Worm (Caenorhabditis elegans) whole organism, L3 larva: Measurements from ENCODE around the gene syx-2.

Source experiments
- R02D3.7 ChIP-seq: fragments of 150-350 bp; optimal IDR thresholded peaks from 2 replicates; lab custom pipeline; 2014; ENCODE audit warnings: missing biosample characterization, missing genetic modification characterization
- aly-2 ChIP-seq: fragments of 150-350 bp; optimal IDR thresholded peaks from 2 replicates; lab custom pipeline; 2014; ENCODE audit warnings: missing biosample characterization, missing genetic modification characterization
- ama-1 ChIP-seq: fragments of 150-350 bp; optimal IDR thresholded peaks from 2 replicates; lab custom pipeline; 2018
- ceh-16 ChIP-seq: sonication (generic microtip); optimal IDR thresholded peaks from 2 replicates; lab custom pipeline; 2017; ENCODE audit warnings: missing biosample characterization, missing genetic modification characterization
- ceh-28 ChIP-seq: fragments of 150-350 bp; optimal IDR thresholded peaks from 2 replicates; lab custom pipeline; 2014; ENCODE audit warnings: missing biosample characterization, missing genetic modification reagents, missing genetic modification characterization
- ceh-82 ChIP-seq: fragments of 150-350 bp; optimal IDR thresholded peaks from 2 replicates; lab custom pipeline; 2014; ENCODE audit warnings: missing biosample characterization, missing genetic modification characterization
- ceh-9 ChIP-seq: sonication (generic microtip); optimal IDR thresholded peaks from 2 replicates; lab custom pipeline; 2018; ENCODE audit warnings: missing biosample characterization, missing genetic modification characterization
- egl-27 ChIP-seq: sonication (generic microtip); optimal IDR thresholded peaks from 4 replicates; lab custom pipeline; 2017; ENCODE audit warnings: missing biosample characterization, missing genetic modification reagents, missing genetic modification characterization
- egl-5 ChIP-seq: fragments of 150-350 bp; optimal IDR thresholded peaks from 2 replicates; lab custom pipeline; 2017; ENCODE audit warnings: missing biosample characterization, missing genetic modification reagents, missing genetic modification characterization, inconsistent platforms
- elt-1 ChIP-seq: fragments of 150-350 bp; optimal IDR thresholded peaks from 2 replicates; lab custom pipeline; 2014; ENCODE audit warnings: missing biosample characterization, missing genetic modification characterization
- elt-2 ChIP-seq: sonication (generic microtip); optimal IDR thresholded peaks from 2 replicates; lab custom pipeline; 2016; ENCODE audit warnings: missing genetic modification reagents, mild to moderate bottlenecking, missing genetic modification characterization, missing compliant biosample characterization
- elt-3 ChIP-seq, 3 experiments: fragments of 150-350 bp in 1 of 3; sonication (generic microtip) in 2 of 3; optimal IDR thresholded peaks; 2 replicates in 2 of 3; 4 replicates in 1 of 3; lab custom pipeline; 2014 to 2017; ENCODE audit warnings: missing biosample characterization in 3 of 3, missing genetic modification characterization in 3 of 3
- eor-1 ChIP-seq, 2 experiments: fragments of 150-350 bp; optimal IDR thresholded peaks; 2 replicates each; lab custom pipeline; 2014 to 2018; ENCODE audit warnings: missing biosample characterization in 2 of 2, missing genetic modification characterization in 2 of 2
- fkh-2 ChIP-seq: fragments of 150-350 bp; optimal IDR thresholded peaks from 2 replicates; lab custom pipeline; 2014; ENCODE audit warnings: missing biosample characterization, missing genetic modification reagents, missing genetic modification characterization
- fos-1 ChIP-seq: fragments of 150-350 bp; optimal IDR thresholded peaks from 2 replicates; lab custom pipeline; 2014; ENCODE audit warnings: missing biosample characterization, missing genetic modification characterization
- hmg-11 ChIP-seq: sonication (generic microtip); optimal IDR thresholded peaks from 2 replicates; lab custom pipeline; 2016; ENCODE audit warnings: missing genetic modification characterization, missing compliant biosample characterization
- jun-1 ChIP-seq: fragments of 150-350 bp; optimal IDR thresholded peaks from 2 replicates; lab custom pipeline; 2014; ENCODE audit warnings: missing biosample characterization, missing genetic modification reagents, missing genetic modification characterization
- lin-15B ChIP-seq: fragments of 150-350 bp; optimal IDR thresholded peaks from 2 replicates; lab custom pipeline; 2014; ENCODE audit warnings: missing biosample characterization, missing genetic modification characterization
- lin-39 ChIP-seq: fragments of 150-350 bp; optimal IDR thresholded peaks from 2 replicates; lab custom pipeline; 2018; ENCODE audit warnings: missing biosample characterization, missing genetic modification reagents, missing genetic modification characterization
- lsy-12 ChIP-seq: sonication (generic microtip); optimal IDR thresholded peaks from 2 replicates; lab custom pipeline; 2016; ENCODE audit warnings: mild to moderate bottlenecking, missing genetic modification characterization, missing compliant biosample characterization
- mdl-1 ChIP-seq: fragments of 150-350 bp; optimal IDR thresholded peaks from 2 replicates; lab custom pipeline; 2014; ENCODE audit warnings: missing biosample characterization, missing genetic modification characterization
- nfya-1 ChIP-seq: sonication (generic microtip); optimal IDR thresholded peaks from 2 replicates; lab custom pipeline; 2017; ENCODE audit warnings: missing genetic modification characterization, mild to moderate bottlenecking, missing compliant biosample characterization, antibody characterized with exemption, moderate library complexity; ENCODE audit not compliant: insufficient read depth
- nhr-11 ChIP-seq: fragments of 150-350 bp; optimal IDR thresholded peaks from 2 replicates; lab custom pipeline; 2014; ENCODE audit warnings: missing biosample characterization, missing genetic modification characterization
- nhr-23 ChIP-seq: fragments of 150-350 bp; optimal IDR thresholded peaks from 2 replicates; lab custom pipeline; 2014; ENCODE audit warnings: missing biosample characterization, missing genetic modification reagents, missing genetic modification characterization
- nhr-25 ChIP-seq: sonication (generic microtip); optimal IDR thresholded peaks from 2 replicates; lab custom pipeline; 2017; ENCODE audit warnings: missing biosample characterization, missing genetic modification characterization
- nhr-28 ChIP-seq: fragments of 150-350 bp; optimal IDR thresholded peaks from 2 replicates; lab custom pipeline; 2014; ENCODE audit warnings: missing biosample characterization, missing genetic modification characterization
- nhr-43 ChIP-seq: sonication (generic microtip); optimal IDR thresholded peaks from 2 replicates; lab custom pipeline; 2016; ENCODE audit warnings: mild to moderate bottlenecking, missing genetic modification characterization, missing compliant biosample characterization; ENCODE audit not compliant: poor library complexity, severe bottlenecking
- nhr-67 ChIP-seq: fragments of 150-350 bp; optimal IDR thresholded peaks from 2 replicates; lab custom pipeline; 2014; ENCODE audit warnings: missing biosample characterization, missing genetic modification characterization
- nhr-76 ChIP-seq: fragments of 150-350 bp; sonication (generic microtip); optimal IDR thresholded peaks from 5 replicates; lab custom pipeline; 2014; ENCODE audit warnings: missing biosample characterization, missing genetic modification characterization
- nhr-77 ChIP-seq: fragments of 150-350 bp; optimal IDR thresholded peaks from 2 replicates; lab custom pipeline; 2014; ENCODE audit warnings: missing biosample characterization, missing genetic modification characterization
- pha-4 ChIP-seq: fragments of 150-350 bp; optimal IDR thresholded peaks from 2 replicates; lab custom pipeline; 2014; ENCODE audit warnings: missing biosample characterization, missing genetic modification reagents, missing genetic modification characterization
- pqm-1 ChIP-seq: fragments of 150-350 bp; optimal IDR thresholded peaks from 2 replicates; lab custom pipeline; 2017; ENCODE audit warnings: missing biosample characterization, missing genetic modification characterization, inconsistent platforms
- sea-2 ChIP-seq: fragments of 150-350 bp; sonication (generic microtip); optimal IDR thresholded peaks from 4 replicates; lab custom pipeline; 2014; ENCODE audit warnings: missing biosample characterization, missing genetic modification reagents, missing genetic modification characterization
- skn-1 ChIP-seq: fragments of 150-350 bp; optimal IDR thresholded peaks from 2 replicates; lab custom pipeline; 2014; ENCODE audit warnings: missing biosample characterization, missing genetic modification characterization
- snpc-4 ChIP-seq: fragments of 150-350 bp; optimal IDR thresholded peaks from 2 replicates; lab custom pipeline; 2014; ENCODE audit warnings: missing biosample characterization, missing genetic modification characterization
- tbx-2 ChIP-seq: sonication (generic microtip); optimal IDR thresholded peaks from 2 replicates; lab custom pipeline; 2016; ENCODE audit warnings: mild to moderate bottlenecking, missing genetic modification characterization, missing compliant biosample characterization
- unc-39 ChIP-seq: sonication (generic microtip); optimal IDR thresholded peaks from 4 replicates; lab custom pipeline; 2017; ENCODE audit warnings: missing biosample characterization, missing genetic modification characterization
- unc-62 ChIP-seq: fragments of 150-350 bp; sonication (generic microtip); optimal IDR thresholded peaks from 4 replicates; lab custom pipeline; 2014; ENCODE audit warnings: missing biosample characterization, missing genetic modification reagents, missing genetic modification characterization
- zag-1 ChIP-seq: fragments of 150-350 bp; optimal IDR thresholded peaks from 2 replicates; lab custom pipeline; 2014; ENCODE audit warnings: missing biosample characterization, missing genetic modification characterization
- ztf-11 ChIP-seq: fragments of 150-350 bp; optimal IDR thresholded peaks from 2 replicates; lab custom pipeline; 2014; ENCODE audit warnings: missing biosample characterization, missing genetic modification characterization
- ztf-4 ChIP-seq: fragments of 150-350 bp; optimal IDR thresholded peaks from 2 replicates; lab custom pipeline; 2014; ENCODE audit warnings: missing biosample characterization, missing genetic modification characterization

syx-2 gene

ce11 chrX:13974448-13975071 lies 14.6 kb downstream of the syx-2 start:
- TF ChIP-seq nhr-25 (peak; percentile 75), nhr-43 (tag; lab: Kevin White, UChicago) (peak; percentile 74), lin-15B (tag; lab: Kevin White, UChicago) (no peak), skn-1 (tag; lab: Kevin White, UChicago) (no peak), unc-62 (GFP tag; lab: Kevin White, UChicago) (peak; percentile 73), nhr-76 (tag; lab: Kevin White, UChicago) (no peak), nhr-77 (tag; lab: Kevin White, UChicago) (no peak), snpc-4 (tag; lab: Kevin White, UChicago) (no peak), sea-2 (no peak), elt-3 (tag; optimal IDR thresholded peaks at IDR 0.05; lab: Kevin White, UChicago) (peak; percentile 27 to 53 (median 29)), hmg-11 (tag; lab: Kevin White, UChicago) (no peak), fos-1 (tag; lab: Kevin White, UChicago) (no peak), elt-2 (tag; lab: Kevin White, UChicago) (peak; percentile 57), nhr-23 (peak; percentile 82), nhr-28 (no peak), nhr-67 (tag; lab: Kevin White, UChicago) (no peak), egl-5 (tag; lab: Kevin White, UChicago) (peak; percentile 4), zag-1 (tag; lab: Kevin White, UChicago) (no peak), aly-2 (tag; lab: Kevin White, UChicago) (no peak), unc-39 (tag; lab: Kevin White, UChicago) (no peak), ztf-4 (no peak), elt-1 (tag; lab: Kevin White, UChicago) (peak; percentile 90), nhr-11 (tag; lab: Kevin White, UChicago) (no peak), pqm-1 (peak; percentile 16), lsy-12 (no peak), jun-1 (tag; lab: Kevin White, UChicago) (peak; percentile 44)

DNA sequence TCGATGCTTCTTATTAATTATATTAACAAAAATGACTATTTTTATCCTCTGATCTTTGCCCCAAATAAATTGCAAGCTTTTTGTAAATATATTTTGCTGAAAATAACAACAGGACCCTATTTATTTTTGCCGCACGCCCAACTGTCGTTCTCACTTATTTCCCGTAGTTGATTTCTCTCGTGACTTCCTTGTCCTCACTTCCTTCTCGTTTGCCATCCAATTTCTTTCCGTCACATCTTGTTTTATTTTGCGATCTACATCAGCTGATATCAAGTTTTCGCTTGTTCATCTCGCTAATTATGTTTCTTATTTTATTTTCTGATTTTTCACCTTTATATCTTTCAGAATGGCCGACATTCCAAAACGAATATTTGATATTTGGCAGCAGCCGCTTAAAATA lies 15.4 kb downstream of the syx-2 start, which contains the start of gene F48F7.5:
F48F7.5 (plus strand) TSS at position 340 of the 400 bp plus-strand sequence.
- TF ChIP-seq unc-62 (GFP tag; lab: Kevin White, UChicago) (peak; percentile 0), nhr-11 (tag; lab: Kevin White, UChicago) (no peak), snpc-4 (tag; lab: Kevin White, UChicago) (peak; percentile 38), pha-4 (tag; lab: Kevin White, UChicago) (no peak), nhr-25 (peak; percentile 50), skn-1 (tag; lab: Kevin White, UChicago) (no peak), eor-1 (tag; optimal IDR thresholded peaks at IDR 0.05; lab: Kevin White, UChicago) (no peak), R02D3.7 (no peak), ztf-11 (tag; lab: Kevin White, UChicago) (no peak), jun-1 (tag; lab: Kevin White, UChicago) (no peak), ama-1 (peak; percentile 22), lin-39 (tag; lab: Kevin White, UChicago) (peak; percentile 41), nhr-67 (tag; lab: Kevin White, UChicago) (no peak), ceh-82 (tag; lab: Kevin White, UChicago) (no peak), nfya-1 (tag; lab: Kevin White, UChicago) (peak; percentile 41), fkh-2 (tag; lab: Kevin White, UChicago) (no peak), elt-3 (tag; optimal IDR thresholded peaks at IDR 0.05; lab: Kevin White, UChicago) (no peak), ceh-28 (no peak), egl-27 (tag; lab: Kevin White, UChicago) (peak; percentile 4), nhr-76 (tag; lab: Kevin White, UChicago) (no peak), nhr-28 (no peak), nhr-23 (peak; percentile 74), elt-2 (tag; lab: Kevin White, UChicago) (no peak), nhr-43 (tag; lab: Kevin White, UChicago) (peak; percentile 70), ceh-9 (tag; lab: Kevin White, UChicago) (no peak), tbx-2 (tag; lab: Kevin White, UChicago) (peak; percentile 29), egl-5 (tag; lab: Kevin White, UChicago) (peak; percentile 52), ceh-16 (tag; lab: Kevin White, UChicago) (no peak), hmg-11 (tag; lab: Kevin White, UChicago) (no peak), mdl-1 (tag; lab: Kevin White, UChicago) (no peak), elt-1 (tag; lab: Kevin White, UChicago) (peak; percentile 73)
- TF ChIP-seq, all 47 proteins: peak for 12
